Fruit fly (Drosophila melanogaster) whole organism, embryonic: ENCODE measurements around the gene CG14194.
A peak's percentile ranks its signal among the peaks of the same experiment; 100 is the strongest.

Source experiments
- ATbp ChIP-seq: fragments of 200-800 bp; sonication (Bioruptor generic); optimal IDR thresholded peaks from 2 replicates; lab custom pipeline; 2017; ENCODE audit warnings: missing biosample characterization, mild to moderate bottlenecking, missing genetic modification characterization, missing genetic modification reagents
- Awh ChIP-seq: fragments of 200-800 bp; sonication (Bioruptor generic); IDR thresholded peaks from 2 replicates; pipeline ENCODE4, ENCODE4 v1.3.6; 2022; ENCODE audit warnings: missing biosample characterization, missing genetic modification characterization
- C15 ChIP-seq: fragments of 200-800 bp; sonication (Bioruptor generic); IDR thresholded peaks from 3 replicates; pipeline ENCODE4 v1.3.6; 2022; ENCODE audit warnings: missing biosample characterization, missing genetic modification characterization
- CG10654 ChIP-seq: fragments of 200-800 bp; sonication (Bioruptor generic); optimal IDR thresholded peaks from 2 replicates; lab custom pipeline; 2016; ENCODE audit warnings: missing biosample characterization, missing genetic modification characterization
- CG11696 ChIP-seq: fragments of 200-800 bp; sonication (Bioruptor generic); IDR thresholded peaks from 2 replicates; pipeline ENCODE4 v1.3.6; 2022; ENCODE audit warnings: missing biosample characterization, missing genetic modification characterization
- CG12219 ChIP-seq: fragments of 200-800 bp; sonication (Bioruptor generic); optimal IDR thresholded peaks from 3 replicates; lab custom pipeline; 2018; ENCODE audit warnings: missing biosample characterization, mild to moderate bottlenecking, missing genetic modification characterization
- CG16863 ChIP-seq: fragments of 200-800 bp; sonication (Bioruptor generic); optimal IDR thresholded peaks from 3 replicates; lab custom pipeline; 2016; ENCODE audit warnings: missing biosample characterization, missing genetic modification characterization
- CG17612 ChIP-seq: fragments of 200-800 bp; sonication (Bioruptor generic); IDR thresholded peaks from 2 replicates; pipeline ENCODE4 v1.3.6; 2022; ENCODE audit warnings: missing biosample characterization, missing genetic modification characterization
- CG1792 ChIP-seq: fragments of 200-800 bp; sonication (Bioruptor generic); optimal IDR thresholded peaks from 2 replicates; lab custom pipeline; 2016; ENCODE audit warnings: missing biosample characterization, missing genetic modification characterization
- CG18476 ChIP-seq: fragments of 200-800 bp; sonication (Bioruptor generic); optimal IDR thresholded peaks from 2 replicates; lab custom pipeline; 2016; ENCODE audit warnings: missing biosample characterization, mild to moderate bottlenecking, missing genetic modification characterization
- CG18764 ChIP-seq: fragments of 200-800 bp; sonication (Bioruptor generic); optimal IDR thresholded peaks from 3 replicates; lab custom pipeline; 2016; ENCODE audit warnings: missing biosample characterization, missing genetic modification characterization
- CG2120 ChIP-seq: fragments of 200-800 bp; sonication (Bioruptor generic); optimal IDR thresholded peaks from 3 replicates; lab custom pipeline; 2016; ENCODE audit warnings: missing biosample characterization, missing genetic modification characterization
- CG2712 ChIP-seq: fragments of 200-800 bp; optimal IDR thresholded peaks from 3 replicates; lab custom pipeline; 2019; ENCODE audit warnings: missing biosample characterization, mild to moderate bottlenecking, missing genetic modification characterization, moderate library complexity
- CG32772 ChIP-seq: fragments of 200-800 bp; sonication (Bioruptor generic); IDR thresholded peaks from 2 replicates; pipeline ENCODE4 v1.3.6; 2022; ENCODE audit warnings: missing biosample characterization, missing genetic modification characterization
- CG33213 ChIP-seq: fragments of 200-800 bp; sonication (Bioruptor generic); optimal IDR thresholded peaks from 3 replicates; lab custom pipeline; 2016; ENCODE audit warnings: missing biosample characterization, missing genetic modification characterization
- CG34422 ChIP-seq: fragments of 200-800 bp; sonication (Bioruptor generic); IDR thresholded peaks from 3 replicates; pipeline ENCODE4 v1.3.6; 2022; ENCODE audit warnings: missing biosample characterization, missing genetic modification characterization
- CG5953 ChIP-seq: fragments of 200-800 bp; sonication (Bioruptor generic); IDR thresholded peaks from 2 replicates; pipeline ENCODE4 v1.3.6; 2022; ENCODE audit warnings: missing biosample characterization, missing genetic modification characterization
- CG6765 ChIP-seq: fragments of 200-800 bp; sonication (Bioruptor generic); optimal IDR thresholded peaks from 3 replicates; lab custom pipeline; 2017; ENCODE audit warnings: missing biosample characterization, mild to moderate bottlenecking, missing genetic modification characterization
- CG7928 ChIP-seq: fragments of 200-800 bp; sonication (Bioruptor generic); optimal IDR thresholded peaks from 2 replicates; lab custom pipeline; 2017; ENCODE audit warnings: missing biosample characterization, mild to moderate bottlenecking, missing genetic modification characterization
- CG8944 ChIP-seq: fragments of 200-800 bp; sonication (Bioruptor generic); optimal IDR thresholded peaks from 3 replicates; lab custom pipeline; 2016; ENCODE audit warnings: missing biosample characterization, missing genetic modification characterization
- CG9727 ChIP-seq: fragments of 200-800 bp; sonication (Bioruptor generic); optimal IDR thresholded peaks from 3 replicates; lab custom pipeline; 2017; ENCODE audit warnings: missing biosample characterization, mild to moderate bottlenecking, missing genetic modification characterization
- CHES-1-like ChIP-seq: fragments of 200-800 bp; sonication (Bioruptor generic); optimal IDR thresholded peaks from 2 replicates; lab custom pipeline; 2016; ENCODE audit warnings: missing biosample characterization, missing genetic modification characterization
- CkIIα-i1 ChIP-seq: fragments of 200-800 bp; sonication (Bioruptor generic); IDR thresholded peaks from 2 replicates; pipeline ENCODE4 v1.3.6; 2022; ENCODE audit warnings: missing biosample characterization, missing genetic modification characterization
- Doc2 ChIP-seq: fragments of 200-800 bp; sonication (Bioruptor generic); IDR thresholded peaks from 2 replicates; pipeline ENCODE4 v1.3.6; 2022; ENCODE audit warnings: missing biosample characterization, missing genetic modification characterization
- Gsc ChIP-seq: fragments of 200-800 bp; sonication (Bioruptor generic); IDR thresholded peaks from 2 replicates; pipeline ENCODE4 v1.3.6; 2022; ENCODE audit warnings: missing biosample characterization, missing genetic modification characterization
- HLH3B ChIP-seq: fragments of 200-800 bp; sonication (Bioruptor generic); IDR thresholded peaks from 2 replicates; pipeline ENCODE4 v1.3.6; 2022; ENCODE audit warnings: missing biosample characterization, missing genetic modification characterization
- HmgD ChIP-seq: fragments of 200-800 bp; sonication (Bioruptor generic); optimal IDR thresholded peaks from 3 replicates; lab custom pipeline; 2016; ENCODE audit warnings: missing biosample characterization, missing genetic modification characterization
- Lim3 ChIP-seq: fragments of 200-800 bp; sonication (Bioruptor generic); IDR thresholded peaks from 2 replicates; pipeline ENCODE4 v1.3.6; 2022; ENCODE audit warnings: missing biosample characterization, missing genetic modification characterization
- Nf-YC ChIP-seq: fragments of 200-800 bp; optimal IDR thresholded peaks from 3 replicates; lab custom pipeline; 2019; ENCODE audit warnings: missing biosample characterization, mild to moderate bottlenecking, missing genetic modification characterization, moderate library complexity
- NfI ChIP-seq: fragments of 200-800 bp; sonication (Bioruptor generic); optimal IDR thresholded peaks from 3 replicates; lab custom pipeline; 2018; ENCODE audit warnings: missing biosample characterization, mild to moderate bottlenecking, missing genetic modification characterization, moderate library complexity
- Sox100B ChIP-seq: fragments of 200-800 bp; sonication (Bioruptor generic); optimal IDR thresholded peaks from 3 replicates; lab custom pipeline; 2018; ENCODE audit warnings: missing biosample characterization, mild to moderate bottlenecking, missing genetic modification characterization
- Ssrp ChIP-seq: fragments of 200-800 bp; sonication (Bioruptor generic); optimal IDR thresholded peaks from 2 replicates; lab custom pipeline; 2018; ENCODE audit warnings: missing biosample characterization, mild to moderate bottlenecking, missing genetic modification characterization, moderate library complexity
- Taf1 ChIP-seq: fragments of 200-800 bp; sonication (Bioruptor generic); IDR thresholded peaks from 2 replicates; pipeline ENCODE4 v1.3.6; 2022; ENCODE audit warnings: missing biosample characterization, missing genetic modification characterization
- ac ChIP-seq: fragments of 200-800 bp; sonication (Bioruptor generic); optimal IDR thresholded peaks from 3 replicates; lab custom pipeline; 2017; ENCODE audit warnings: missing biosample characterization, mild to moderate bottlenecking, missing genetic modification characterization
- chif ChIP-seq, 2 experiments: fragments of 200-800 bp; sonication (Bioruptor generic); optimal IDR thresholded peaks; 3 replicates each; lab custom pipeline; 2016; ENCODE audit warnings: missing biosample characterization in 2 of 2, missing genetic modification characterization in 2 of 2
- dmrt99B ChIP-seq: fragments of 200-800 bp; sonication (Bioruptor generic); optimal IDR thresholded peaks from 2 replicates; lab custom pipeline; 2018; ENCODE audit warnings: missing biosample characterization, mild to moderate bottlenecking, missing genetic modification characterization, moderate library complexity
- fu2 ChIP-seq: fragments of 200-800 bp; sonication (Bioruptor generic); optimal IDR thresholded peaks from 2 replicates; lab custom pipeline; 2016; ENCODE audit warnings: missing biosample characterization, missing genetic modification characterization
- gfzf ChIP-seq: fragments of 200-800 bp; sonication (Bioruptor generic); optimal IDR thresholded peaks from 2 replicates; lab custom pipeline; 2016; ENCODE audit warnings: missing biosample characterization, mild to moderate bottlenecking, missing genetic modification characterization, moderate library complexity
- her ChIP-seq: fragments of 200-800 bp; sonication (Bioruptor generic); optimal IDR thresholded peaks from 2 replicates; lab custom pipeline; 2016; ENCODE audit warnings: missing biosample characterization, missing genetic modification characterization
- insv ChIP-seq, 2 experiments: fragments of 200-800 bp; sonication (Bioruptor generic); optimal IDR thresholded peaks; 3 replicates each; lab custom pipeline; 2016 to 2018; ENCODE audit warnings: missing biosample characterization in 2 of 2, missing genetic modification characterization in 2 of 2
- inv ChIP-seq: fragments of 200-800 bp; sonication (Bioruptor generic); IDR thresholded peaks from 2 replicates; pipeline ENCODE4 v1.3.6; 2022; ENCODE audit warnings: missing biosample characterization, missing genetic modification characterization; ENCODE audit not compliant: partially characterized antibody
- ken ChIP-seq: fragments of 200-800 bp; sonication (Bioruptor generic); IDR thresholded peaks from 3 replicates; pipeline ENCODE4 v1.3.6; 2022; ENCODE audit warnings: missing biosample characterization, missing genetic modification characterization
- lab ChIP-seq: fragments of 200-800 bp; sonication (Bioruptor generic); optimal IDR thresholded peaks from 3 replicates; lab custom pipeline; 2017; ENCODE audit warnings: missing biosample characterization, missing genetic modification characterization, mild to moderate bottlenecking, moderate library complexity, missing genetic modification reagents
- nau ChIP-seq: fragments of 200-800 bp; sonication (Bioruptor generic); optimal IDR thresholded peaks from 3 replicates; lab custom pipeline; 2017; ENCODE audit warnings: missing biosample characterization, mild to moderate bottlenecking, missing genetic modification characterization, missing genetic modification reagents
- pan ChIP-seq, 4 experiments: fragments of >200 bp in 3 of 4; fragments of 200-800 bp in 1 of 4; sonication (Bioruptor generic) in 1 of 4; optimal IDR thresholded peaks in 3 of 4; IDR thresholded peaks in 1 of 4; 2 replicates each; pipeline versions ENCODE4 v1.3.6 to Lab custom; 2017 to 2022; ENCODE audit warnings: missing biosample characterization in 2 of 4, missing genetic modification characterization in 2 of 4, mixed read lengths in 1 of 4
- pho ChIP-seq: fragments of 200-800 bp; sonication (Bioruptor generic); optimal IDR thresholded peaks from 2 replicates; lab custom pipeline; 2016; ENCODE audit warnings: missing biosample characterization, missing genetic modification characterization
- ranshi ChIP-seq: fragments of 200-800 bp; sonication (Bioruptor generic); IDR thresholded peaks from 2 replicates; pipeline ENCODE4 v1.3.6; 2022; ENCODE audit warnings: missing biosample characterization, missing genetic modification characterization
- run ChIP-seq: fragments of 200-800 bp; sonication (Bioruptor generic); optimal IDR thresholded peaks from 3 replicates; lab custom pipeline; 2018; ENCODE audit warnings: missing biosample characterization, mild to moderate bottlenecking, missing genetic modification characterization
- slp2 ChIP-seq: fragments of 200-800 bp; sonication (Bioruptor generic); optimal IDR thresholded peaks from 2 replicates; lab custom pipeline; 2016; ENCODE audit warnings: missing biosample characterization, missing genetic modification characterization
- tgo ChIP-seq: fragments of 200-800 bp; sonication (Bioruptor generic); IDR thresholded peaks from 3 replicates; pipeline ENCODE4 v1.3.6; 2022; ENCODE audit warnings: missing biosample characterization, missing genetic modification characterization
- trem ChIP-seq: fragments of 200-800 bp; optimal IDR thresholded peaks from 3 replicates; lab custom pipeline; 2019; ENCODE audit warnings: missing biosample characterization, mild to moderate bottlenecking, missing genetic modification characterization, moderate library complexity
- unc-4 ChIP-seq: fragments of 200-800 bp; sonication (Bioruptor generic); IDR thresholded peaks from 2 replicates; pipeline ENCODE4 v1.3.6; 2022; ENCODE audit warnings: missing biosample characterization, missing genetic modification characterization; ENCODE audit not compliant: partially characterized antibody

CG14194 gene

DNA sequence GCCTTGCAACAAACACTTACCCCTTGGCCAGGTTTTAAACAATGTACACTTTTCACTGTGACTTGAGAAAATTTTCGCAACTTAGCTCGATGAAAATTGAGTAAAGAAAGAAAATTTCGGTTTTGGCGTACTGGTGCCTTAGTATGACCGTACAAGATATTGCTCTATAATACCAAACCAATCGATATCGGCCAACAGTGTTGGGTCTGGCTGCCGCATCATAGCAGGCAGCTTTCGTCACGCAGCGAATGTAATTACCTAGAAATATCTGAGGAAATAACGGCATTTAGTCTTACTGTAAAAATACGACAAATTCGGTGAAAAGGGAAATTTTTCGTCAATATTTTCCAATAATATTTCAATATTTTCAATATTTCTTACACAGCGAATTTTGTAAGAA is 14.7 kb downstream of the CG14194 start, which contains the start of gene Ulp1 (continued):
- no peak for TF ChIP-seq pho (GFP tag; lab: Kevin White, UChicago)
- TF ChIP-seq CG32772 (GFP tag; lab: Robert Waterston, UW), result no peak
- TF ChIP-seq CG18476, result no peak
- peak; percentile 28 for TF ChIP-seq CG8944 (GFP tag; lab: Kevin White, UChicago)
- no peak for TF ChIP-seq ac (GFP tag; lab: Kevin White, UChicago)
- peak; percentile 94 for TF ChIP-seq gfzf
- TF ChIP-seq CG9727 (GFP tag; lab: Kevin White, UChicago), result no peak
- TF ChIP-seq CG5953 (GFP tag; lab: Robert Waterston, UW), result no peak
- no peak for TF ChIP-seq CG16863 (GFP tag; lab: Kevin White, UChicago)
- TF ChIP-seq tgo (GFP tag; lab: Robert Waterston, UW), result no peak
- no peak for TF ChIP-seq her
- no peak for TF ChIP-seq fu2 (GFP tag; lab: Kevin White, UChicago)
- TF ChIP-seq NfI, result peak; percentile 9
- peak; percentile 74 for TF ChIP-seq CG33213
- no peak for TF ChIP-seq CG7928
- peak in 1 of 2 experiments; percentile 47 for TF ChIP-seq insv (GFP tag; optimal IDR thresholded peaks at IDR 0.05; lab: Kevin White, UChicago)
- no peak for TF ChIP-seq CkIIα-i1 (GFP tag; lab: Robert Waterston, UW)
- TF ChIP-seq CG10654 (GFP tag; lab: Kevin White, UChicago), result no peak
- TF ChIP-seq chif (GFP tag; optimal IDR thresholded peaks at IDR 0.05; lab: Kevin White, UChicago), result peak in 1 of 2 experiments; percentile 48
- TF ChIP-seq Sox100B (GFP tag; lab: Kevin White, UChicago), result no peak
- TF ChIP-seq CG2712 (tag; lab: Kevin White, UChicago), result peak; percentile 41
- TF ChIP-seq CG12219 (GFP tag; lab: Kevin White, UChicago), result no peak
- no peak for TF ChIP-seq CG11696
- TF ChIP-seq trem (tag; lab: Kevin White, UChicago), result peak; percentile 58
- no peak for TF ChIP-seq CG18764 (GFP tag; lab: Kevin White, UChicago)
- no peak for TF ChIP-seq unc-4 (GFP tag; lab: Robert Waterston, UW)
- no peak for TF ChIP-seq CG1792 (GFP tag; lab: Kevin White, UChicago)
- no peak for TF ChIP-seq Taf1 (GFP tag; lab: Robert Waterston, UW)
- 0 out of 3 replicates have a peak, but pooled peaks have one; percentile 6 for TF ChIP-seq CG34422 (GFP tag; lab: Robert Waterston, UW)
- TF ChIP-seq lab, result no peak
- TF ChIP-seq Ssrp (tag; lab: Kevin White, UChicago), result no peak
- TF ChIP-seq ken (GFP tag; lab: Robert Waterston, UW), result no peak
- peak; percentile 9; the same call in 1 of the 2 replicates for TF ChIP-seq inv (GFP tag; lab: Robert Waterston, UW)
- TF ChIP-seq CG17612 (GFP tag; lab: Robert Waterston, UW), result no peak
- no peak for TF ChIP-seq CG6765
- TF ChIP-seq nau (GFP tag; lab: Kevin White, UChicago), result no peak
- no peak for TF ChIP-seq Doc2 (GFP tag; lab: Robert Waterston, UW)
- TF ChIP-seq CG2120 (GFP tag; lab: Kevin White, UChicago), result peak; percentile 11
- TF ChIP-seq C15 (GFP tag; lab: Robert Waterston, UW), result no peak
- no peak for TF ChIP-seq ATbp
- no peak for TF ChIP-seq slp2
- TF ChIP-seq Lim3 (GFP tag; lab: Robert Waterston, UW), result no peak
- no peak for TF ChIP-seq dmrt99B (tag; lab: Kevin White, UChicago)
- no peak for TF ChIP-seq pan (optimal IDR thresholded peaks at IDR 0.05; lab: Kevin White, UChicago)
- no peak for TF ChIP-seq pan (GFP tag; optimal IDR thresholded peaks at IDR 0.05 in 1 of 2, IDR thresholded peaks at IDR 0.05 in 1 of 2)
- no peak for TF ChIP-seq HLH3B (GFP tag; lab: Robert Waterston, UW)
- TF ChIP-seq Awh, result no peak
- TF ChIP-seq Gsc (GFP tag; lab: Robert Waterston, UW), result no peak
- no peak for TF ChIP-seq ranshi (GFP tag; lab: Robert Waterston, UW)
- TF ChIP-seq HmgD (GFP tag; lab: Kevin White, UChicago), result peak; percentile 57
- peak; percentile 38 for TF ChIP-seq CHES-1-like (GFP tag; lab: Kevin White, UChicago)
- no peak for TF ChIP-seq run
- TF ChIP-seq Nf-YC (tag; lab: Kevin White, UChicago), result no peak
